Fruit fly (Drosophila melanogaster) whole organism, adult: Measurements from ENCODE around the gene CG7044.

Experiments used
- CG11617 ChIP-seq: fragments of 200-800 bp; sonication (Bioruptor generic); optimal IDR thresholded peaks from 2 replicates; lab custom pipeline; 2017; ENCODE audit warnings: mild to moderate bottlenecking, missing biosample characterization, missing genetic modification reagents, missing genetic modification characterization
- CG14711 ChIP-seq: fragments of 200-800 bp; sonication (Bioruptor generic); optimal IDR thresholded peaks from 2 replicates; lab custom pipeline; 2018; ENCODE audit warnings: missing biosample characterization, mild to moderate bottlenecking, missing genetic modification characterization, moderate library complexity
- CG33017 ChIP-seq: fragments of 200-800 bp; sonication (Bioruptor generic); optimal IDR thresholded peaks from 2 replicates; lab custom pipeline; 2018; ENCODE audit warnings: missing biosample characterization, mild to moderate bottlenecking, missing genetic modification characterization, moderate library complexity
- CG7101 ChIP-seq: fragments of 200-800 bp; sonication (Bioruptor generic); optimal IDR thresholded peaks from 2 replicates; lab custom pipeline; 2018; ENCODE audit warnings: missing biosample characterization, mild to moderate bottlenecking, missing genetic modification characterization, moderate library complexity
- Crg-1 ChIP-seq: fragments of 200-800 bp; sonication (Bioruptor generic); optimal IDR thresholded peaks from 2 replicates; lab custom pipeline; 2016; ENCODE audit warnings: missing biosample characterization, missing genetic modification characterization
- Hr96 ChIP-seq: fragments of 200-800 bp; sonication (Bioruptor generic); optimal IDR thresholded peaks from 2 replicates; lab custom pipeline; 2016; ENCODE audit warnings: missing biosample characterization, missing genetic modification characterization
- bab1 ChIP-seq: fragments of 200-800 bp; sonication (Bioruptor generic); optimal IDR thresholded peaks from 3 replicates; lab custom pipeline; 2019; ENCODE audit warnings: missing biosample characterization, mild to moderate bottlenecking, missing genetic modification characterization, moderate library complexity
- ovo ChIP-seq: fragments of 200-800 bp; sonication (Bioruptor generic); optimal IDR thresholded peaks from 2 replicates; lab custom pipeline; 2016; ENCODE audit warnings: missing biosample characterization, missing genetic modification characterization
- pad ChIP-seq: fragments of 200-800 bp; sonication (Bioruptor generic); optimal IDR thresholded peaks from 3 replicates; lab custom pipeline; 2017; ENCODE audit warnings: missing biosample characterization, missing genetic modification characterization, mild to moderate bottlenecking, moderate library complexity, missing genetic modification reagents
- toe ChIP-seq: fragments of 200-800 bp; sonication (Bioruptor generic); optimal IDR thresholded peaks from 2 replicates; lab custom pipeline; 2016; ENCODE audit warnings: missing biosample characterization, missing genetic modification characterization

DNA sequence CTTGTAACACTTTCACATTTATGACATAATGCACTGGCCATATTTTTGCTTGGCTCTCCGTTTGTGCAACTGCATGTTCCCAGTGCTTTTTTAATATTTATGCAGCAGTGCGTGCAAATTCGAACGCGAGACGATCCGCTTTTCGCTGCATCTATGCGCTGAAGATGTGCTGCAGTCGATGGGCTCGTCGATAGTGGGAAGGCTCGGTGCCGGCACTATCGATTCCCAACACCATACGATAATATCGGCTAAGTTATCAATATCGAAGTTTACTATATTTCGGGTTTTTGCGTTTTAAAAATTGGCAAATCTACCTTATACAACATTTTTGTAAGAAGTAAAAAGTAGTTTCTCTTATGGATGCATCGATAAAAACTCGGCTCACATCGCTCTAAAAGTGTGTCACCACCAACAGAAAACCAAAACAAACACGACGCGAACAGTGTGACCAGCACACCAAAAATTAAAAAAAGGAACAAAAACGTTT, 3.8 kb downstream of the CG7044 start, which contains the start of gene RhoGAP93B:
- TF ChIP-seq toe (peak; percentile 95), bab1 (GFP tag; lab: Kevin White, UChicago) (peak; percentile 94), Hr96 (GFP tag; lab: Kevin White, UChicago) (no peak), CG11617 (GFP tag; lab: Kevin White, UChicago) (peak; percentile 92), CG7101 (tag; lab: Kevin White, UChicago) (peak; percentile 86), CG33017 (tag; lab: Kevin White, UChicago) (peak; percentile 12), CG14711 (tag; lab: Kevin White, UChicago) (peak; percentile 82), ovo (GFP tag; lab: Kevin White, UChicago) (peak; percentile 79), pad (GFP tag; lab: Kevin White, UChicago) (peak; percentile 75), Crg-1 (GFP tag; lab: Kevin White, UChicago) (peak; percentile 74)
